Fruit fly (Drosophila melanogaster) whole organism, adult: Measurements from ENCODE around the gene Ziz.

Experiments
- CG7101 ChIP-seq: fragments of 200-800 bp; sonication (Bioruptor generic); optimal IDR thresholded peaks from 2 replicates; lab custom pipeline; 2018; ENCODE audit warnings: missing biosample characterization, mild to moderate bottlenecking, missing genetic modification characterization, moderate library complexity
- kay ChIP-seq: fragments of 200-800 bp; sonication (Bioruptor generic); peaks from one replicate; lab custom pipeline; 2016; ENCODE audit warnings: missing biosample characterization, missing genetic modification characterization, borderline replicate concordance

DNA sequence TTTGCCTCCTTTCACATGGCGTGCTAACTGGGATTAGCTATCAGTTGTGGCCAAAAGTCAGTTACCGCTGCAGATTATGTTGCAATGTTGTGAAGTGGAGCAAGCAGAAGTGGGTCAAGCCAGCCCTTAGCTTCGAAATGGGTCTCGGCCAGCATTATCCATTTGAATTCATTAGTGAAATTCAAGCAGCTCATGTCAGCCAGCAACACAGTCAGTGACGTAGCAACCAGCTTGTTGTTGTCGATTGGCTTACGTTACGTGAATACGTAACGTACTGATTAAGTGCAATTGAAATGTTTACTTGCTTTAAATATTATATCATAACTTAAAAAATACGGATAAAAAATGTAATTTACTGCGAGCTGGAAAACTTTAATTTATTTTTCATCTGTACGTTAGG is 44.0 kb downstream of the Ziz start:
- TF ChIP-seq CG7101 (tag; lab: Kevin White, UChicago) (no peak), kay (GFP tag; lab: Kevin White, UChicago) (no peak)
